Fruit fly (Drosophila melanogaster) whole organism, embryonic: Measurements from ENCODE around the gene obst-F.

Experiments used
- CG10366 ChIP-seq: fragments of 200-800 bp; sonication (Bioruptor generic); IDR thresholded peaks from 2 replicates; pipeline ENCODE4 v1.3.6; 2022; ENCODE audit warnings: missing biosample characterization, missing genetic modification characterization
- CG10959 ChIP-seq: fragments of 200-800 bp; sonication (Bioruptor generic); IDR thresholded peaks from 2 replicates; pipeline ENCODE4 v1.3.6; 2022; ENCODE audit warnings: missing biosample characterization, missing genetic modification characterization
- CG11085 ChIP-seq: fragments of 200-800 bp; sonication (Bioruptor generic); IDR thresholded peaks from 2 replicates; pipeline ENCODE4 v1.3.6; 2022; ENCODE audit warnings: missing biosample characterization, missing genetic modification characterization
- CG11696 ChIP-seq: fragments of 200-800 bp; sonication (Bioruptor generic); IDR thresholded peaks from 2 replicates; pipeline ENCODE4 v1.3.6; 2022; ENCODE audit warnings: missing biosample characterization, missing genetic modification characterization
- CG12104 ChIP-seq: fragments of 200-800 bp; sonication (Bioruptor generic); optimal IDR thresholded peaks from 3 replicates; lab custom pipeline; 2016; ENCODE audit warnings: missing biosample characterization, missing genetic modification characterization
- CG1233 ChIP-seq: fragments of 200-800 bp; sonication (Bioruptor generic); optimal IDR thresholded peaks from 4 replicates; lab custom pipeline; 2018; ENCODE audit warnings: missing biosample characterization, mild to moderate bottlenecking, missing genetic modification characterization
- CG12769 ChIP-seq: fragments of 200-800 bp; sonication (Bioruptor generic); optimal IDR thresholded peaks from 2 replicates; lab custom pipeline; 2019; ENCODE audit warnings: missing biosample characterization, mild to moderate bottlenecking, missing genetic modification characterization, moderate library complexity
- CG13123 ChIP-seq: fragments of 200-800 bp; sonication (Bioruptor generic); optimal IDR thresholded peaks from 2 replicates; lab custom pipeline; 2016; ENCODE audit warnings: missing biosample characterization, missing genetic modification characterization
- CG14014 ChIP-seq: fragments of 200-800 bp; sonication (Bioruptor generic); IDR thresholded peaks from 2 replicates; pipeline ENCODE4 v1.3.6; 2022; ENCODE audit warnings: missing biosample characterization, missing genetic modification characterization
- CG14050 ChIP-seq: fragments of 200-800 bp; sonication (Bioruptor generic); IDR thresholded peaks from 3 replicates; pipeline ENCODE4 v1.3.6; 2022; ENCODE audit warnings: missing biosample characterization, missing genetic modification characterization
- CG14667 ChIP-seq: fragments of 200-800 bp; sonication (Bioruptor generic); IDR thresholded peaks from 2 replicates; pipeline ENCODE4 v1.3.6; 2022; ENCODE audit warnings: missing biosample characterization, missing genetic modification characterization
- CG16779 ChIP-seq: fragments of 200-800 bp; sonication (Bioruptor generic); IDR thresholded peaks from 2 replicates; pipeline ENCODE4 v1.3.6; 2022; ENCODE audit warnings: missing biosample characterization, missing genetic modification characterization
- CG16863 ChIP-seq: fragments of 200-800 bp; sonication (Bioruptor generic); optimal IDR thresholded peaks from 3 replicates; lab custom pipeline; 2016; ENCODE audit warnings: missing biosample characterization, missing genetic modification characterization
- CG18619 ChIP-seq: fragments of 200-800 bp; sonication (Bioruptor generic); optimal IDR thresholded peaks from 3 replicates; lab custom pipeline; 2017; ENCODE audit warnings: missing biosample characterization, mild to moderate bottlenecking, missing genetic modification characterization
- CG2678 ChIP-seq: fragments of 200-800 bp; sonication (Bioruptor generic); optimal IDR thresholded peaks from 3 replicates; lab custom pipeline; 2019; ENCODE audit warnings: missing biosample characterization, mild to moderate bottlenecking, missing genetic modification characterization, moderate library complexity
- CG2712 ChIP-seq: fragments of 200-800 bp; optimal IDR thresholded peaks from 3 replicates; lab custom pipeline; 2019; ENCODE audit warnings: missing biosample characterization, mild to moderate bottlenecking, missing genetic modification characterization, moderate library complexity
- CG30403 ChIP-seq: fragments of 200-800 bp; sonication (Bioruptor generic); optimal IDR thresholded peaks from 3 replicates; lab custom pipeline; 2016; ENCODE audit warnings: missing biosample characterization, missing genetic modification characterization
- CG30431 ChIP-seq: fragments of 200-800 bp; sonication (Bioruptor generic); optimal IDR thresholded peaks from 2 replicates; lab custom pipeline; 2017; ENCODE audit warnings: missing biosample characterization, missing genetic modification characterization
- CG6813 ChIP-seq: fragments of 200-800 bp; sonication (Bioruptor generic); optimal IDR thresholded peaks from 2 replicates; lab custom pipeline; 2017; ENCODE audit warnings: missing biosample characterization, missing genetic modification characterization, mild to moderate bottlenecking, moderate library complexity, missing genetic modification reagents
- CG7271 ChIP-seq: fragments of 200-800 bp; sonication (Bioruptor generic); optimal IDR thresholded peaks from 2 replicates; lab custom pipeline; 2018; ENCODE audit warnings: missing biosample characterization, mild to moderate bottlenecking, missing genetic modification characterization, moderate library complexity
- Camta ChIP-seq: fragments of 200-800 bp; sonication (Bioruptor generic); optimal IDR thresholded peaks from 2 replicates; lab custom pipeline; 2016; ENCODE audit warnings: missing biosample characterization, missing genetic modification characterization
- Hr78 ChIP-seq, 2 experiments: fragments of 200-800 bp in 1 of 2; fragments of >200 bp in 1 of 2; sonication (Bioruptor generic) in 1 of 2; optimal IDR thresholded peaks; 2 replicates each; lab custom pipeline; 2017 to 2019; ENCODE audit warnings: missing biosample characterization in 2 of 2, missing genetic modification characterization in 2 of 2, mild to moderate bottlenecking in 1 of 2, moderate library complexity in 1 of 2
- Hsf ChIP-seq: fragments of 200-800 bp; sonication (Bioruptor generic); optimal IDR thresholded peaks from 3 replicates; lab custom pipeline; 2016; ENCODE audit warnings: missing biosample characterization, missing genetic modification characterization
- Lim3 ChIP-seq: fragments of 200-800 bp; sonication (Bioruptor generic); IDR thresholded peaks from 2 replicates; pipeline ENCODE4 v1.3.6; 2022; ENCODE audit warnings: missing biosample characterization, missing genetic modification characterization
- Mrtf ChIP-seq: fragments of 200-800 bp; sonication (Bioruptor generic); IDR thresholded peaks from 3 replicates; pipeline ENCODE4 v1.3.6; 2022; ENCODE audit warnings: missing biosample characterization, missing genetic modification characterization
- Sox102F ChIP-seq: fragments of 200-800 bp; sonication (Bioruptor generic); optimal IDR thresholded peaks from 2 replicates; lab custom pipeline; 2018; ENCODE audit warnings: missing biosample characterization, mild to moderate bottlenecking, missing genetic modification characterization, moderate library complexity
- Usf ChIP-seq: fragments of 200-800 bp; sonication (Bioruptor generic); optimal IDR thresholded peaks from 2 replicates; lab custom pipeline; 2017; ENCODE audit warnings: missing genotype, missing biosample characterization, missing genetic modification characterization
- ab ChIP-seq: fragments of 200-800 bp; sonication (Bioruptor generic); optimal IDR thresholded peaks from 2 replicates; lab custom pipeline; 2016; ENCODE audit warnings: missing biosample characterization, missing genetic modification characterization
- ac ChIP-seq: fragments of 200-800 bp; sonication (Bioruptor generic); optimal IDR thresholded peaks from 3 replicates; lab custom pipeline; 2017; ENCODE audit warnings: missing biosample characterization, mild to moderate bottlenecking, missing genetic modification characterization
- ase ChIP-seq: fragments of 200-800 bp; sonication (Bioruptor generic); IDR thresholded peaks from 3 replicates; pipeline ENCODE4 v1.3.6; 2022; ENCODE audit warnings: missing biosample characterization, missing genetic modification characterization
- bsh ChIP-seq, 2 experiments: fragments of 200-800 bp; sonication (Bioruptor generic); optimal IDR thresholded peaks; 2 replicates each; lab custom pipeline; 2017 to 2018; ENCODE audit warnings: mild to moderate bottlenecking in 2 of 2, missing biosample characterization in 2 of 2, missing genetic modification characterization in 2 of 2, moderate library complexity in 1 of 2
- chif ChIP-seq, 2 experiments: fragments of 200-800 bp; sonication (Bioruptor generic); optimal IDR thresholded peaks; 3 replicates each; lab custom pipeline; 2016; ENCODE audit warnings: missing biosample characterization in 2 of 2, missing genetic modification characterization in 2 of 2
- chn ChIP-seq: fragments of 200-800 bp; sonication (Bioruptor generic); optimal IDR thresholded peaks from 2 replicates; lab custom pipeline; 2016; ENCODE audit warnings: missing biosample characterization, missing genetic modification characterization
- dimm ChIP-seq: fragments of 200-800 bp; sonication (Bioruptor generic); IDR thresholded peaks from 2 replicates; pipeline ENCODE4 v1.3.6; 2022; ENCODE audit warnings: missing biosample characterization, missing genetic modification characterization
- dmrt11E ChIP-seq: fragments of 200-800 bp; sonication (Bioruptor generic); optimal IDR thresholded peaks from 3 replicates; lab custom pipeline; 2018; ENCODE audit warnings: missing biosample characterization, mild to moderate bottlenecking, missing genetic modification characterization, moderate library complexity
- ewg ChIP-seq: fragments of 200-800 bp; sonication (Bioruptor generic); optimal IDR thresholded peaks from 3 replicates; lab custom pipeline; 2017; ENCODE audit warnings: mild to moderate bottlenecking, missing biosample characterization, missing genetic modification reagents, missing genetic modification characterization
- fd3F ChIP-seq: fragments of 200-800 bp; sonication (Bioruptor generic); optimal IDR thresholded peaks from 2 replicates; lab custom pipeline; 2018; ENCODE audit warnings: missing biosample characterization, mild to moderate bottlenecking, missing genetic modification characterization, moderate library complexity
- fd96Cb ChIP-seq: fragments of 200-800 bp; sonication (Bioruptor generic); optimal IDR thresholded peaks from 2 replicates; lab custom pipeline; 2018; ENCODE audit warnings: missing biosample characterization, mild to moderate bottlenecking, missing genetic modification characterization, moderate library complexity
- gt ChIP-seq: fragments of 200-800 bp; sonication (Bioruptor generic); IDR thresholded peaks from 2 replicates; pipeline ENCODE4 v1.3.6; 2022; ENCODE audit warnings: missing biosample characterization, missing genetic modification characterization
- jumu ChIP-seq: fragments of 200-800 bp; sonication (Bioruptor generic); optimal IDR thresholded peaks from 3 replicates; lab custom pipeline; 2016; ENCODE audit warnings: missing biosample characterization, missing genetic modification characterization
- nmo ChIP-seq: fragments of 200-800 bp; sonication (Bioruptor generic); optimal IDR thresholded peaks from 2 replicates; lab custom pipeline; 2018; ENCODE audit warnings: missing biosample characterization, mild to moderate bottlenecking, missing genetic modification characterization, moderate library complexity
- org-1 ChIP-seq: fragments of 200-800 bp; sonication (Bioruptor generic); optimal IDR thresholded peaks from 2 replicates; lab custom pipeline; 2017; ENCODE audit warnings: missing biosample characterization, missing genetic modification characterization
- p53 ChIP-seq: fragments of 200-800 bp; sonication (Bioruptor generic); optimal IDR thresholded peaks from 2 replicates; lab custom pipeline; 2016; ENCODE audit warnings: missing biosample characterization, missing genetic modification characterization
- pzg ChIP-seq: fragments of 200-800 bp; sonication (Bioruptor generic); optimal IDR thresholded peaks from 3 replicates; lab custom pipeline; 2018; ENCODE audit warnings: missing biosample characterization, mild to moderate bottlenecking, missing genetic modification characterization, moderate library complexity
- rib ChIP-seq: fragments of 200-800 bp; sonication (Bioruptor generic); IDR thresholded peaks from 2 replicates; pipeline ENCODE4 v1.3.6; 2022; ENCODE audit warnings: missing biosample characterization, missing genetic modification characterization
- schlank ChIP-seq: fragments of 200-800 bp; sonication (Bioruptor generic); optimal IDR thresholded peaks from 2 replicates; lab custom pipeline; 2018; ENCODE audit warnings: missing biosample characterization, mild to moderate bottlenecking, missing genetic modification characterization
- slbo ChIP-seq: fragments of 200-800 bp; sonication (Bioruptor generic); IDR thresholded peaks from 2 replicates; pipeline ENCODE4 v1.3.6; 2022; ENCODE audit warnings: missing biosample characterization, missing genetic modification characterization
- sug ChIP-seq: fragments of 200-800 bp; optimal IDR thresholded peaks from 2 replicates; lab custom pipeline; 2019; ENCODE audit warnings: missing biosample characterization, mild to moderate bottlenecking, missing genetic modification characterization, moderate library complexity
- tio ChIP-seq: fragments of 200-800 bp; sonication (Bioruptor generic); optimal IDR thresholded peaks from 2 replicates; lab custom pipeline; 2017; ENCODE audit warnings: missing biosample characterization, missing genetic modification characterization, inconsistent platforms
- vvl ChIP-seq: fragments of 200-800 bp; sonication (Bioruptor generic); IDR thresholded peaks from 2 replicates; pipeline ENCODE4 v1.3.6; 2022; ENCODE audit warnings: missing biosample characterization, missing genetic modification characterization

obst-F gene

dm6 chr3L:20195875-20196274 lies 5.6 kb downstream of the obst-F start (continued):
- TF ChIP-seq gt (GFP tag; lab: Robert Waterston, UW) (no peak), CG16863 (GFP tag; lab: Kevin White, UChicago) (peak; percentile 53), CG11085 (no peak), ac (no peak), ase (GFP tag; lab: Robert Waterston, UW) (peak; percentile 76), Usf (GFP tag; lab: Kevin White, UChicago) (no peak), CG16779 (GFP tag; lab: Robert Waterston, UW) (no peak), CG12104 (GFP tag; lab: Kevin White, UChicago) (no peak)

dm6 chr3L:20194731-20195130 lies 6.7 kb downstream of the obst-F start:
- peak; percentile 62; the same call in 2 of the 3 replicates for TF ChIP-seq Mrtf (GFP tag; lab: Robert Waterston, UW)
- TF ChIP-seq CG30431 (GFP tag; lab: Kevin White, UChicago): peak; percentile 7
- TF ChIP-seq p53 (GFP tag; lab: Kevin White, UChicago): no peak
- peak; percentile 6 for TF ChIP-seq org-1
- peak; percentile 21 for TF ChIP-seq jumu
- TF ChIP-seq ab (GFP tag; lab: Kevin White, UChicago): no peak
- TF ChIP-seq dimm (GFP tag; lab: Robert Waterston, UW): no peak
- peak; percentile 31 for TF ChIP-seq CG2712
- peak; percentile 24 for TF ChIP-seq Sox102F (GFP tag; lab: Kevin White, UChicago)
- TF ChIP-seq CG12769 (tag; lab: Kevin White, UChicago): peak; percentile 72
- TF ChIP-seq fd96Cb (tag; lab: Kevin White, UChicago): peak; percentile 29
- 0 out of 2 replicates have a peak, but pooled peaks have one; percentile 26 for TF ChIP-seq CG11696 (GFP tag; lab: Robert Waterston, UW)
- TF ChIP-seq bsh (GFP tag; optimal IDR thresholded peaks at IDR 0.05; lab: Kevin White, UChicago): peak; percentile 41 to 55
- TF ChIP-seq CG1233 (GFP tag; lab: Kevin White, UChicago): peak; percentile 48
- peak; percentile 74 for TF ChIP-seq slbo (GFP tag; lab: Robert Waterston, UW)
- TF ChIP-seq CG30403 (GFP tag; lab: Kevin White, UChicago): peak; percentile 39
- TF ChIP-seq dmrt11E: peak; percentile 41
- no peak for TF ChIP-seq schlank (tag; lab: Kevin White, UChicago)
- no peak for TF ChIP-seq CG13123 (GFP tag; lab: Kevin White, UChicago)
- no peak for TF ChIP-seq Hr78 (GFP tag; optimal IDR thresholded peaks at IDR 0.05; lab: Kevin White, UChicago)
- no peak for TF ChIP-seq CG7271
- peak; percentile 21 for TF ChIP-seq Camta (GFP tag; lab: Kevin White, UChicago)
- peak; percentile 65 for TF ChIP-seq CG14014 (GFP tag; lab: Robert Waterston, UW)
- TF ChIP-seq rib (GFP tag; lab: Robert Waterston, UW): no peak
- peak; percentile 40 for TF ChIP-seq nmo
- TF ChIP-seq gt (GFP tag; lab: Robert Waterston, UW): no peak
- peak; percentile 62 for TF ChIP-seq vvl (GFP tag; lab: Robert Waterston, UW)
- peak; percentile 37 for TF ChIP-seq tio (GFP tag; lab: Kevin White, UChicago)
- peak; percentile 32 for TF ChIP-seq CG6813 (GFP tag; lab: Kevin White, UChicago)
- TF ChIP-seq fd3F (GFP tag; lab: Kevin White, UChicago): peak; percentile 40
- TF ChIP-seq CG14050 (GFP tag; lab: Robert Waterston, UW): peak; percentile 29; the same call in 1 of the 3 replicates
- peak; percentile 5 for TF ChIP-seq sug (tag; lab: Kevin White, UChicago)
- TF ChIP-seq CG10959 (GFP tag; lab: Robert Waterston, UW): peak; percentile 41; the same call in 1 of the 2 replicates
- peak; percentile 65 for TF ChIP-seq CG2678 (tag; lab: Kevin White, UChicago)
- TF ChIP-seq CG10366 (GFP tag; lab: Robert Waterston, UW): peak; percentile 50; the same call in 1 of the 2 replicates
- peak; percentile 13 to 16 for TF ChIP-seq chif (GFP tag; optimal IDR thresholded peaks at IDR 0.05; lab: Kevin White, UChicago)
- TF ChIP-seq Hsf (GFP tag; lab: Kevin White, UChicago): peak; percentile 40
- no peak for TF ChIP-seq ewg
- TF ChIP-seq chn (GFP tag; lab: Kevin White, UChicago): peak; percentile 33
- TF ChIP-seq pzg (GFP tag; lab: Kevin White, UChicago): no peak
- TF ChIP-seq CG18619 (GFP tag; lab: Kevin White, UChicago): no peak
- 0 out of 2 replicates have a peak, but pooled peaks have one; percentile 22 for TF ChIP-seq CG14667
- no peak for TF ChIP-seq Lim3 (GFP tag; lab: Robert Waterston, UW)
